Fruit fly (Drosophila melanogaster) whole organism, embryonic: ENCODE data around the gene snz.

ENCODE experiments used
- BEAF-32 ChIP-seq: fragments of 200-800 bp; sonication (Bioruptor generic); optimal IDR thresholded peaks from 3 replicates; lab custom pipeline; 2017; ENCODE audit warnings: missing biosample characterization, missing genetic modification characterization, mild to moderate bottlenecking, moderate library complexity, missing genetic modification reagents
- CG11723 ChIP-seq: fragments of 200-800 bp; sonication (Bioruptor generic); optimal IDR thresholded peaks from 2 replicates; lab custom pipeline; 2017; ENCODE audit warnings: missing biosample characterization, mild to moderate bottlenecking, missing genetic modification characterization
- CG1233 ChIP-seq: fragments of 200-800 bp; sonication (Bioruptor generic); optimal IDR thresholded peaks from 4 replicates; lab custom pipeline; 2018; ENCODE audit warnings: missing biosample characterization, mild to moderate bottlenecking, missing genetic modification characterization
- CG13296 ChIP-seq: fragments of 200-800 bp; sonication (Bioruptor generic); optimal IDR thresholded peaks from 3 replicates; lab custom pipeline; 2018; ENCODE audit warnings: missing biosample characterization, mild to moderate bottlenecking, missing genetic modification characterization
- CG15479 ChIP-seq: fragments of 200-800 bp; sonication (Bioruptor generic); optimal IDR thresholded peaks from 3 replicates; lab custom pipeline; 2019; ENCODE audit warnings: missing biosample characterization, mild to moderate bottlenecking, missing genetic modification characterization, moderate library complexity
- CG16813 ChIP-seq: fragments of 200-800 bp; sonication (Bioruptor generic); IDR thresholded peaks from 3 replicates; pipeline ENCODE4 v1.3.6; 2022; ENCODE audit warnings: missing biosample characterization, missing genetic modification characterization; ENCODE audit not compliant: partially characterized antibody
- CG17186 ChIP-seq: fragments of 200-800 bp; sonication (Bioruptor generic); optimal IDR thresholded peaks from 3 replicates; lab custom pipeline; 2017; ENCODE audit warnings: missing biosample characterization, missing genetic modification reagents, missing genetic modification characterization
- CG17328 ChIP-seq: fragments of 200-800 bp; sonication (Bioruptor generic); IDR thresholded peaks from 2 replicates; pipeline ENCODE4 v1.3.6; 2022; ENCODE audit warnings: missing biosample characterization, missing genetic modification characterization
- CG2678 ChIP-seq: fragments of 200-800 bp; sonication (Bioruptor generic); optimal IDR thresholded peaks from 3 replicates; lab custom pipeline; 2019; ENCODE audit warnings: missing biosample characterization, mild to moderate bottlenecking, missing genetic modification characterization, moderate library complexity
- CG31365 ChIP-seq: fragments of 200-800 bp; sonication (Bioruptor generic); optimal IDR thresholded peaks from 2 replicates; lab custom pipeline; 2018; ENCODE audit warnings: missing biosample characterization, mild to moderate bottlenecking, missing genetic modification characterization
- CG32767 ChIP-seq: fragments of 200-800 bp; sonication (Bioruptor generic); IDR thresholded peaks from 2 replicates; pipeline ENCODE4 v1.3.6; 2022; ENCODE audit warnings: missing biosample characterization, missing genetic modification characterization
- CG34422 ChIP-seq: fragments of 200-800 bp; sonication (Bioruptor generic); IDR thresholded peaks from 3 replicates; pipeline ENCODE4 v1.3.6; 2022; ENCODE audit warnings: missing biosample characterization, missing genetic modification characterization
- CG8290 ChIP-seq, 3 experiments: fragments of 200-800 bp; sonication (Bioruptor generic); optimal IDR thresholded peaks; 2 replicates each; lab custom pipeline; 2016 to 2019; ENCODE audit warnings: missing biosample characterization in 3 of 3, missing genetic modification characterization in 3 of 3, mild to moderate bottlenecking in 2 of 3, moderate library complexity in 1 of 3
- CG8478 ChIP-seq: fragments of >200 bp; optimal IDR thresholded peaks from 2 replicates; lab custom pipeline; 2018
- CG9437 ChIP-seq: fragments of 200-800 bp; sonication (Bioruptor generic); optimal IDR thresholded peaks from 2 replicates; lab custom pipeline; 2018; ENCODE audit warnings: missing biosample characterization, mild to moderate bottlenecking, missing genetic modification characterization
- CG9817 ChIP-seq: fragments of 200-800 bp; sonication (Bioruptor generic); optimal IDR thresholded peaks from 2 replicates; lab custom pipeline; 2018; ENCODE audit warnings: missing biosample characterization, mild to moderate bottlenecking, missing genetic modification characterization, moderate library complexity
- Chrac-16 ChIP-seq: fragments of 200-800 bp; sonication (Bioruptor generic); optimal IDR thresholded peaks from 3 replicates; lab custom pipeline; 2016; ENCODE audit warnings: missing biosample characterization, missing genetic modification characterization
- Dll ChIP-seq: fragments of 200-800 bp; sonication (Bioruptor generic); IDR thresholded peaks from 4 replicates; pipeline ENCODE4 v1.3.6; 2022; ENCODE audit warnings: missing biosample characterization, missing genetic modification characterization; ENCODE audit not compliant: partially characterized antibody
- Doc3 ChIP-seq: fragments of 200-800 bp; sonication (Bioruptor generic); IDR thresholded peaks from 3 replicates; pipeline ENCODE4 v1.3.6; 2022; ENCODE audit warnings: missing biosample characterization, missing genetic modification characterization; ENCODE audit not compliant: partially characterized antibody
- Dref ChIP-seq: fragments of 200-800 bp; sonication (Bioruptor generic); IDR thresholded peaks from 2 replicates; pipeline ENCODE4 v1.3.6; 2022; ENCODE audit warnings: missing biosample characterization, missing genetic modification characterization
- Drgx ChIP-seq: fragments of 200-800 bp; sonication (Bioruptor generic); IDR thresholded peaks from 2 replicates; pipeline ENCODE4 v1.3.6; 2022; ENCODE audit warnings: missing biosample characterization, missing genetic modification characterization
- Hr78 ChIP-seq, 2 experiments: fragments of 200-800 bp in 1 of 2; fragments of >200 bp in 1 of 2; sonication (Bioruptor generic) in 1 of 2; optimal IDR thresholded peaks; 2 replicates each; lab custom pipeline; 2017 to 2019; ENCODE audit warnings: missing biosample characterization in 2 of 2, missing genetic modification characterization in 2 of 2, mild to moderate bottlenecking in 1 of 2, moderate library complexity in 1 of 2
- Lpt ChIP-seq: fragments of >200 bp; optimal IDR thresholded peaks from 2 replicates; lab custom pipeline; 2018; ENCODE audit warnings: missing biosample characterization, missing genetic modification characterization
- Max ChIP-seq: fragments of 200-800 bp; sonication (Bioruptor generic); optimal IDR thresholded peaks from 2 replicates; lab custom pipeline; 2016; ENCODE audit warnings: missing biosample characterization, mild to moderate bottlenecking, missing genetic modification characterization
- Sry-δ ChIP-seq: fragments of 200-800 bp; sonication (Bioruptor generic); optimal IDR thresholded peaks from 2 replicates; lab custom pipeline; 2016; ENCODE audit warnings: missing biosample characterization, missing genetic modification characterization
- Xbp1 ChIP-seq: fragments of 200-800 bp; sonication (Bioruptor generic); optimal IDR thresholded peaks from 3 replicates; lab custom pipeline; 2016; ENCODE audit warnings: missing biosample characterization, mild to moderate bottlenecking, missing genetic modification characterization
- YL-1 ChIP-seq: fragments of 200-800 bp; sonication (Bioruptor generic); optimal IDR thresholded peaks from 3 replicates; lab custom pipeline; 2017; ENCODE audit warnings: missing biosample characterization, mild to moderate bottlenecking, missing genetic modification characterization
- al ChIP-seq: fragments of 200-800 bp; sonication (Bioruptor generic); IDR thresholded peaks from 2 replicates; pipeline ENCODE4 v1.3.6; 2022; ENCODE audit warnings: missing biosample characterization, missing genetic modification characterization
- ash1 ChIP-seq: fragments of 200-800 bp; sonication (Bioruptor generic); optimal IDR thresholded peaks from 2 replicates; lab custom pipeline; 2018; ENCODE audit warnings: missing biosample characterization, mild to moderate bottlenecking, missing genetic modification characterization
- cg ChIP-seq: fragments of 200-800 bp; sonication (Bioruptor generic); optimal IDR thresholded peaks from 3 replicates; lab custom pipeline; 2019; ENCODE audit warnings: missing biosample characterization, mild to moderate bottlenecking, missing genetic modification characterization, moderate library complexity
- chinmo ChIP-seq: fragments of 200-800 bp; sonication (Bioruptor generic); IDR thresholded peaks from 4 replicates; pipeline ENCODE4 v1.3.6; 2022; ENCODE audit warnings: missing biosample characterization, missing genetic modification characterization; ENCODE audit not compliant: partially characterized antibody
- chm ChIP-seq: fragments of 200-800 bp; sonication (Bioruptor generic); IDR thresholded peaks from 2 replicates; pipeline ENCODE4 v1.3.6; 2022; ENCODE audit warnings: missing biosample characterization, missing genetic modification characterization
- ci ChIP-seq: fragments of 200-800 bp; sonication (Bioruptor generic); IDR thresholded peaks from 3 replicates; pipeline ENCODE4 v1.3.6; 2022; ENCODE audit warnings: missing biosample characterization, missing genetic modification characterization
- cwo ChIP-seq: fragments of 200-800 bp; sonication (Bioruptor generic); optimal IDR thresholded peaks from 3 replicates; lab custom pipeline; 2017; ENCODE audit warnings: missing biosample characterization, missing genetic modification characterization, mild to moderate bottlenecking, moderate library complexity, missing genetic modification reagents
- dm ChIP-seq: fragments of 200-800 bp; sonication (Bioruptor generic); optimal IDR thresholded peaks from 3 replicates; lab custom pipeline; 2016; ENCODE audit warnings: missing biosample characterization, missing genetic modification characterization
- esg ChIP-seq: fragments of 200-800 bp; sonication (Bioruptor generic); conservative IDR thresholded peaks from 2 replicates; pipeline ENCODE4 v1.3.6; 2022; ENCODE audit warnings: missing biosample characterization, missing genetic modification characterization
- gfzf ChIP-seq: fragments of 200-800 bp; sonication (Bioruptor generic); optimal IDR thresholded peaks from 2 replicates; lab custom pipeline; 2016; ENCODE audit warnings: missing biosample characterization, mild to moderate bottlenecking, missing genetic modification characterization, moderate library complexity
- kah ChIP-seq: fragments of 200-800 bp; sonication (Bioruptor generic); optimal IDR thresholded peaks from 2 replicates; lab custom pipeline; 2018; ENCODE audit warnings: missing biosample characterization, mild to moderate bottlenecking, missing genetic modification characterization
- kni ChIP-seq: fragments of 200-800 bp; sonication (Bioruptor generic); optimal IDR thresholded peaks from 3 replicates; lab custom pipeline; 2017; ENCODE audit warnings: mild to moderate bottlenecking, missing biosample characterization, missing genetic modification reagents, missing genetic modification characterization
- nerfin-1 ChIP-seq: fragments of 200-800 bp; sonication (Bioruptor generic); optimal IDR thresholded peaks from 3 replicates; lab custom pipeline; 2019; ENCODE audit warnings: missing biosample characterization, mild to moderate bottlenecking, missing genetic modification characterization, moderate library complexity
- nmo ChIP-seq: fragments of 200-800 bp; sonication (Bioruptor generic); optimal IDR thresholded peaks from 2 replicates; lab custom pipeline; 2018; ENCODE audit warnings: missing biosample characterization, mild to moderate bottlenecking, missing genetic modification characterization, moderate library complexity
- nom ChIP-seq: fragments of 200-800 bp; sonication (Bioruptor generic); optimal IDR thresholded peaks from 2 replicates; lab custom pipeline; 2017; ENCODE audit warnings: missing biosample characterization, missing genetic modification characterization, mild to moderate bottlenecking, moderate library complexity, missing genetic modification reagents
- odd ChIP-seq: fragments of 200-800 bp; sonication (Bioruptor generic); optimal IDR thresholded peaks from 2 replicates; lab custom pipeline; 2017; ENCODE audit warnings: missing biosample characterization, mild to moderate bottlenecking, missing genetic modification characterization
- p53 ChIP-seq: fragments of 200-800 bp; sonication (Bioruptor generic); optimal IDR thresholded peaks from 2 replicates; lab custom pipeline; 2016; ENCODE audit warnings: missing biosample characterization, missing genetic modification characterization
- pfk ChIP-seq: fragments of 200-800 bp; sonication (Bioruptor generic); optimal IDR thresholded peaks from 2 replicates; lab custom pipeline; 2018; ENCODE audit warnings: missing biosample characterization, mild to moderate bottlenecking, missing genetic modification characterization, moderate library complexity
- sens ChIP-seq: fragments of 200-800 bp; sonication (Bioruptor generic); peaks from one replicate; lab custom pipeline; 2016; ENCODE audit warnings: missing biosample characterization, missing genetic modification characterization
- sqz ChIP-seq: fragments of 200-800 bp; sonication (Bioruptor generic); optimal IDR thresholded peaks from 3 replicates; lab custom pipeline; 2018; ENCODE audit warnings: missing biosample characterization, mild to moderate bottlenecking, missing genetic modification characterization
- toy ChIP-seq: fragments of 200-800 bp; sonication (Bioruptor generic); IDR thresholded peaks from 2 replicates; pipeline ENCODE4 v1.3.6; 2022; ENCODE audit warnings: missing biosample characterization, missing genetic modification characterization
- zen ChIP-seq: fragments of 200-800 bp; sonication (Bioruptor generic); optimal IDR thresholded peaks from 3 replicates; lab custom pipeline; 2018; ENCODE audit warnings: missing biosample characterization, mild to moderate bottlenecking, missing genetic modification characterization, moderate library complexity

snz gene

DNA sequence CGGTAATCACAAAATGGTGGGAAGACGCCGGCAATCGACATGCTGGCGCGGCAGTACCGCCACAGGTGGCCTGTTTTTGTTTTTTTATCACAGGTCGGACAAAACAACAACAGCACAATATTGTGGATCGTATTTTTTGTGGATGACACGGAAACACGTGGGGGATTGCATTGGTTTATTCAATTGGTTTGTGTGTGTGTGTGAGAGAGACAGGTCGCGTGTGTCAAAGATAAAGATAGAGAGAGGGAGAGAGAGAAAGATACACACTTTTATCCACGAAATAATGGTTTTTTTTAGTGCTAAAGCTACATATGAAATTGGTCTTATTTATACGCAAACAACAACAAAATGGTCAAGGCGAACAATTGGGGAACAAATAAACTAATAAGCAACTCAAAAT lies 47.1 kb downstream of the snz start (continued):
- TF ChIP-seq Drgx (GFP tag; lab: Robert Waterston, UW) (peak; percentile 20; the same call in 1 of the 2 replicates), YL-1 (GFP tag; lab: Kevin White, UChicago) (peak; percentile 2), odd (no peak), Lpt (GFP tag; lab: Kevin White, UChicago) (no peak), CG34422 (GFP tag; lab: Robert Waterston, UW) (peak; percentile 63; the same call in 1 of the 3 replicates), toy (no peak), ci (GFP tag; lab: Robert Waterston, UW) (peak; percentile 60; the same call in 1 of the 3 replicates), nom (GFP tag; lab: Kevin White, UChicago) (peak; percentile 29), nerfin-1 (tag; lab: Kevin White, UChicago) (peak; percentile 74), cwo (GFP tag; lab: Kevin White, UChicago) (peak; percentile 28), dm (GFP tag; lab: Kevin White, UChicago) (peak; percentile 86), CG2678 (tag; lab: Kevin White, UChicago) (no peak), zen (tag; lab: Kevin White, UChicago) (peak; percentile 14), Max (GFP tag; lab: Kevin White, UChicago) (peak; percentile 56), sqz (GFP tag; lab: Kevin White, UChicago) (peak; percentile 85), esg (no peak), cg (GFP tag; lab: Kevin White, UChicago) (peak; percentile 77), CG9817 (tag; lab: Kevin White, UChicago) (no peak), CG31365 (tag; lab: Kevin White, UChicago) (no peak), chm (GFP tag; lab: Robert Waterston, UW) (peak; percentile 46; the same call in 1 of the 2 replicates), nmo (GFP tag; lab: Kevin White, UChicago) (no peak), Hr78 (GFP tag; optimal IDR thresholded peaks at IDR 0.05; lab: Kevin White, UChicago) (peak in 1 of 2 experiments; percentile 22), gfzf (GFP tag; lab: Kevin White, UChicago) (peak; percentile 61), al (no peak), kah (GFP tag; lab: Kevin White, UChicago) (peak; percentile 98), CG13296 (GFP tag; lab: Kevin White, UChicago) (no peak), CG9437 (GFP tag; lab: Kevin White, UChicago) (peak; percentile 4), CG32767 (GFP tag; lab: Robert Waterston, UW) (0 out of 2 replicates have a peak, but pooled peaks have one; percentile 15), Xbp1 (no peak), chinmo (GFP tag; lab: Robert Waterston, UW) (0 out of 4 replicates have a peak, but pooled peaks have one; percentile 68), CG11723 (GFP tag; lab: Kevin White, UChicago) (no peak), CG15479 (GFP tag; lab: Kevin White, UChicago) (peak; percentile 41)
- TF ChIP-seq, all 482 proteins: peak for 27

DNA sequence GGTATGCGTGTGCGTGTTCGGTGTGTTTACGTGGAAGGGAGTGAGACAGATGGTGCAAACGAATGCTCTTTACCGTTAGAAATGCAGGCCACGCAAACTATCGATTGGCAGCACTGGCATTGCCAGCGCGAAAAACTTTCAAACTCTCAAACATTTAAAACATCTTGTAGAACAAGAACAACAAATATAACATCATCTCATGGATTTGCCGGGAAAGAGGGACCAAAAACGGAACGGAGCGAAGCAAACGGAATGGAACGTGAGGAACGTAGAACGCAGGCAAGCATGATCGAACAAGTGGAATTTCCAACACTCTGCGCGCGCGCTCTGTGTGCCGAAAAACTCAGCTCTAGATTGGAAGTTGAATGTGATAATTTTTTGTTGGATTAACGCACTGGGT lies 47.6 kb downstream of the snz start:
- TF ChIP-seq ash1 (GFP tag; lab: Kevin White, UChicago) (no peak), Dref (GFP tag; lab: Robert Waterston, UW) (0 out of 2 replicates have a peak, but pooled peaks have one; percentile 22), pfk (peak; percentile 86), CG17186 (no peak), Dll (GFP tag; lab: Robert Waterston, UW) (0 out of 4 replicates have a peak, but pooled peaks have one; percentile 38), kni (no peak), CG8290 (GFP tag; optimal IDR thresholded peaks at IDR 0.05; lab: Kevin White, UChicago) (peak; percentile 46), CG8290 (tag; optimal IDR thresholded peaks at IDR 0.05; lab: Kevin White, UChicago) (no peak), Chrac-16 (no peak), nerfin-1 (tag; lab: Kevin White, UChicago) (peak; percentile 3), CG17328 (no peak), CG8478 (no peak), p53 (peak; percentile 64), CG16813 (no peak), sens (GFP tag; lab: Kevin White, UChicago) (peak; percentile 64), gfzf (GFP tag; lab: Kevin White, UChicago) (peak; percentile 49), CG1233 (GFP tag; lab: Kevin White, UChicago) (no peak), Sry-δ (GFP tag; lab: Kevin White, UChicago) (peak; percentile 32), Doc3 (GFP tag; lab: Robert Waterston, UW) (0 out of 3 replicates have a peak, but pooled peaks have one; percentile 19), BEAF-32 (GFP tag; lab: Kevin White, UChicago) (peak; percentile 34)
